ENCODE assay signal across 5 fruit fly cellular contexts in genomic region chr2L:11168684-11169549, dm6.
TF ChIP-seq lines count a peak whose summit lies in the region.

No protein-coding gene starts in this region.

- TF ChIP-seq CTCF in whole organism, embryonic (GFP tag; optimal IDR thresholded peaks at IDR 0.05; lab: Kevin White, UChicago): no peak

TF ChIP-seq in whole organism, adult, 20 proteins besides CTCF, POLR2A, EP300 and RAD21:
- peak; percentile 95 for TF ChIP-seq tj (GFP tag; optimal IDR thresholded peaks at IDR 0.05; lab: Kevin White, UChicago)
- TF ChIP-seq CG7101 (tag; optimal IDR thresholded peaks at IDR 0.05; lab: Kevin White, UChicago): no peak
- TF ChIP-seq pad (GFP tag; optimal IDR thresholded peaks at IDR 0.05; lab: Kevin White, UChicago): peak; percentile 22
- no peak for TF ChIP-seq cic (GFP tag; optimal IDR thresholded peaks at IDR 0.05; lab: Kevin White, UChicago)

TF ChIP-seq in whole organism, embryonic, 481 proteins besides CTCF, POLR2A, EP300 and RAD21 (continues in another document):
- no peak; the same call in 2 of the 3 replicates for TF ChIP-seq Dbx (GFP tag; IDR thresholded peaks at IDR 0.05; lab: Robert Waterston, UW)
- no peak for TF ChIP-seq tap (tag; optimal IDR thresholded peaks at IDR 0.05; lab: Kevin White, UChicago)
- TF ChIP-seq Hey (tag; optimal IDR thresholded peaks at IDR 0.05; lab: Kevin White, UChicago): no peak
- 0 out of 3 replicates have a peak, but pooled peaks have one; percentile 22 for TF ChIP-seq ase (GFP tag; IDR thresholded peaks at IDR 0.05; lab: Robert Waterston, UW)
- TF ChIP-seq sug (tag; optimal IDR thresholded peaks at IDR 0.05; lab: Kevin White, UChicago): no peak
- TF ChIP-seq abd-A (tag; optimal IDR thresholded peaks at IDR 0.05; lab: Kevin White, UChicago): peak; percentile 43
- no peak for TF ChIP-seq gsb (GFP tag; IDR thresholded peaks at IDR 0.05; lab: Robert Waterston, UW)
- TF ChIP-seq ewg (GFP tag; optimal IDR thresholded peaks at IDR 0.05; lab: Kevin White, UChicago): peak; percentile 93
- no peak for TF ChIP-seq NC2β (GFP tag; optimal IDR thresholded peaks at IDR 0.05; lab: Kevin White, UChicago)
- no peak for TF ChIP-seq emc (GFP tag; optimal IDR thresholded peaks at IDR 0.05; lab: Kevin White, UChicago)
- no peak for TF ChIP-seq Elba2 (GFP tag; optimal IDR thresholded peaks at IDR 0.05; lab: Kevin White, UChicago)
- no peak for TF ChIP-seq Hr51 (GFP tag; optimal IDR thresholded peaks at IDR 0.05; lab: Kevin White, UChicago)
- TF ChIP-seq CG7556 (GFP tag; optimal IDR thresholded peaks at IDR 0.05; lab: Kevin White, UChicago): no peak
- no peak for TF ChIP-seq Mad (GFP tag; optimal IDR thresholded peaks at IDR 0.05; lab: Kevin White, UChicago)
- TF ChIP-seq B-H1 (GFP tag; IDR thresholded peaks at IDR 0.05; lab: Robert Waterston, UW): no peak
- no peak for TF ChIP-seq Oaz (GFP tag; IDR thresholded peaks at IDR 0.05; lab: Robert Waterston, UW)
- TF ChIP-seq sd (tag; optimal IDR thresholded peaks at IDR 0.05; lab: Kevin White, UChicago): peak; percentile 0
- no peak for TF ChIP-seq TFAM (GFP tag; optimal IDR thresholded peaks at IDR 0.05; lab: Kevin White, UChicago)
- no peak for TF ChIP-seq hth (optimal IDR thresholded peaks at IDR 0.05; lab: Kevin White, UChicago)
- no peak for TF ChIP-seq dati (GFP tag; IDR thresholded peaks at IDR 0.05; lab: Robert Waterston, UW)
- peak; percentile 42 for TF ChIP-seq Med (GFP tag; lab: Kevin White, UChicago)
- TF ChIP-seq CG14014 (GFP tag; IDR thresholded peaks at IDR 0.05; lab: Robert Waterston, UW): no peak
- TF ChIP-seq CG9437 (GFP tag; optimal IDR thresholded peaks at IDR 0.05; lab: Kevin White, UChicago): no peak

TF ChIP-seq in whole organism, prepupa, 60 proteins besides CTCF, POLR2A, EP300 and RAD21:
- TF ChIP-seq Eip75B (GFP tag; optimal IDR thresholded peaks at IDR 0.05; lab: Kevin White, UChicago) (no peak), svp (GFP tag; lab: Kevin White, UChicago) (peak; percentile 23), Smox (GFP tag; optimal IDR thresholded peaks at IDR 0.05; lab: Kevin White, UChicago) (no peak), CG3032 (tag; optimal IDR thresholded peaks at IDR 0.05; lab: Kevin White, UChicago) (no peak), eg (GFP tag; IDR thresholded peaks at IDR 0.05; lab: Robert Waterston, UW) (0 out of 3 replicates have a peak, but pooled peaks have one; percentile 9), CG6163 (GFP tag; IDR thresholded peaks at IDR 0.05; lab: Robert Waterston, UW) (no peak), CG6792 (GFP tag; optimal IDR thresholded peaks at IDR 0.05; lab: Kevin White, UChicago) (no peak), OdsH (GFP tag; optimal IDR thresholded peaks at IDR 0.05; lab: Kevin White, UChicago) (no peak), achi (GFP tag; optimal IDR thresholded peaks at IDR 0.05; lab: Kevin White, UChicago) (peak; percentile 1), acj6 (GFP tag; optimal IDR thresholded peaks at IDR 0.05; lab: Kevin White, UChicago) (no peak), Eip78C (GFP tag; lab: Kevin White, UChicago) (no peak), CG7368 (GFP tag; optimal IDR thresholded peaks at IDR 0.05; lab: Kevin White, UChicago) (no peak), pdm3 (GFP tag; optimal IDR thresholded peaks at IDR 0.05; lab: Kevin White, UChicago) (no peak), CG11294 (GFP tag; IDR thresholded peaks at IDR 0.05; lab: Robert Waterston, UW) (no peak)

TF ChIP-seq in whole organism, pupa, 21 proteins besides CTCF, POLR2A, EP300 and RAD21:
- TF ChIP-seq CG12605 (GFP tag; IDR thresholded peaks at IDR 0.05; lab: Robert Waterston, UW) (peak; percentile 6; the same call in 1 of the 2 replicates), CG8159 (tag; optimal IDR thresholded peaks at IDR 0.05; lab: Kevin White, UChicago) (no peak), D1 (tag; optimal IDR thresholded peaks at IDR 0.05; lab: Kevin White, UChicago) (no peak), CG14655 (GFP tag; optimal IDR thresholded peaks at IDR 0.05; lab: Kevin White, UChicago) (no peak), gl (tag; optimal IDR thresholded peaks at IDR 0.05; lab: Kevin White, UChicago) (no peak), CG17806 (tag; optimal IDR thresholded peaks at IDR 0.05; lab: Kevin White, UChicago) (no peak), CG4496 (GFP tag; IDR thresholded peaks at IDR 0.05; lab: Robert Waterston, UW) (no peak), CG15710 (tag; optimal IDR thresholded peaks at IDR 0.05; lab: Kevin White, UChicago) (no peak), EcR (GFP tag; optimal IDR thresholded peaks at IDR 0.05; lab: Kevin White, UChicago) (peak; percentile 44), CG10348 (GFP tag; IDR thresholded peaks at IDR 0.05; lab: Robert Waterston, UW) (no peak), Pif1A (GFP tag; optimal IDR thresholded peaks at IDR 0.05; lab: Kevin White, UChicago) (no peak), Ets98B (GFP tag; IDR thresholded peaks at IDR 0.05; lab: Robert Waterston, UW) (no peak)

TF ChIP-seq in whole organism, wandering third instar larva, 38 proteins besides CTCF, POLR2A, EP300 and RAD21:
- TF ChIP-seq pan (optimal IDR thresholded peaks at IDR 0.05; lab: Kevin White, UChicago) (no peak), jim (GFP tag; optimal IDR thresholded peaks at IDR 0.05; lab: Kevin White, UChicago) (no peak), sage (GFP tag; optimal IDR thresholded peaks at IDR 0.05; lab: Kevin White, UChicago) (no peak), OdsH (GFP tag; optimal IDR thresholded peaks at IDR 0.05; lab: Kevin White, UChicago) (no peak), dsf (GFP tag; optimal IDR thresholded peaks at IDR 0.05; lab: Kevin White, UChicago; ENCODE audit: borderline replicate concordance) (no peak), HLH106 (tag; optimal IDR thresholded peaks at IDR 0.05; lab: Kevin White, UChicago) (no peak), GATAd (GFP tag; optimal IDR thresholded peaks at IDR 0.05; lab: Kevin White, UChicago) (no peak), Dfd (GFP tag; optimal IDR thresholded peaks at IDR 0.05; lab: Kevin White, UChicago) (no peak), lola (GFP tag; optimal IDR thresholded peaks at IDR 0.05; lab: Kevin White, UChicago) (no peak), Jra (GFP tag; optimal IDR thresholded peaks at IDR 0.05; lab: Kevin White, UChicago) (no peak), CrebA (GFP tag; optimal IDR thresholded peaks at IDR 0.05; lab: Kevin White, UChicago; ENCODE audit: borderline replicate concordance) (no peak), CG9705 (GFP tag; optimal IDR thresholded peaks at IDR 0.05; lab: Kevin White, UChicago) (no peak), Abd-B (GFP tag; optimal IDR thresholded peaks at IDR 0.05; lab: Kevin White, UChicago) (no peak), dl (GFP tag; optimal IDR thresholded peaks at IDR 0.05; lab: Kevin White, UChicago; ENCODE audit: insufficient read depth in 1 of 2, partially characterized antibody in 2 of 2) (peak in 1 of 2 experiments; percentile 7), Vsx2 (GFP tag; optimal IDR thresholded peaks at IDR 0.05; lab: Kevin White, UChicago; ENCODE audit: partially characterized antibody) (peak; percentile 87), brk (GFP tag; optimal IDR thresholded peaks at IDR 0.05; lab: Kevin White, UChicago) (no peak), CG32264 (GFP tag; optimal IDR thresholded peaks at IDR 0.05; lab: Kevin White, UChicago) (no peak), foxo (GFP tag; optimal IDR thresholded peaks at IDR 0.05; lab: Kevin White, UChicago) (no peak), Rel (GFP tag; optimal IDR thresholded peaks at IDR 0.05; lab: Kevin White, UChicago) (no peak), Rel (tag; optimal IDR thresholded peaks at IDR 0.05; lab: Kevin White, UChicago) (peak; percentile 91), Dif (GFP tag; optimal IDR thresholded peaks at IDR 0.05; lab: Kevin White, UChicago; ENCODE audit: partially characterized antibody) (peak; percentile 66), fru (GFP tag; optimal IDR thresholded peaks at IDR 0.05; lab: Kevin White, UChicago) (no peak), N (GFP tag; optimal IDR thresholded peaks at IDR 0.05; lab: Kevin White, UChicago) (no peak)
